Fruit fly (Drosophila melanogaster): Measurements from ENCODE around the gene CG1537.
A peak's percentile ranks its signal among the peaks of the same experiment; 100 is the strongest.

CG1537 gene

dm6 chrX:11108148-11108844 lies 45.3 kb upstream of the CG1537 start, which contains the start of gene Hsp60A (continued):
- TF ChIP-seq kni (GFP tag; optimal IDR thresholded peaks at IDR 0.05): no peak
- peak; percentile 42; the same call in 1 of the 3 replicates for TF ChIP-seq tgo (GFP tag; IDR thresholded peaks at IDR 0.05)
- no peak for TF ChIP-seq CG2199 (GFP tag; IDR thresholded peaks at IDR 0.05)
- no peak for TF ChIP-seq CG17912 (GFP tag; optimal IDR thresholded peaks at IDR 0.05)
- TF ChIP-seq trh (GFP tag; optimal IDR thresholded peaks at IDR 0.05): no peak
- TF ChIP-seq dimm (GFP tag; IDR thresholded peaks at IDR 0.05): no peak
- no peak for TF ChIP-seq gsb-n (tag; optimal IDR thresholded peaks at IDR 0.05)
- TF ChIP-seq H15 (GFP tag; IDR thresholded peaks at IDR 0.05): no peak
- no peak for TF ChIP-seq tio (GFP tag; optimal IDR thresholded peaks at IDR 0.05)
- peak; percentile 86 for TF ChIP-seq BEAF-32 (GFP tag; optimal IDR thresholded peaks at IDR 0.05)
- peak; percentile 87 for TF ChIP-seq HLH4C (GFP tag; IDR thresholded peaks at IDR 0.05; ENCODE audit: partially characterized antibody)
- peak; percentile 73 for TF ChIP-seq hbn (GFP tag; IDR thresholded peaks at IDR 0.05; ENCODE audit: partially characterized antibody)
- TF ChIP-seq ATbp (GFP tag; optimal IDR thresholded peaks at IDR 0.05): peak; percentile 9
- no peak for TF ChIP-seq CG3407 (GFP tag; optimal IDR thresholded peaks at IDR 0.05)
- peak; percentile 13 for TF ChIP-seq Elba2 (GFP tag; optimal IDR thresholded peaks at IDR 0.05)
- no peak for TF ChIP-seq CG8765 (GFP tag; IDR thresholded peaks at IDR 0.05)
- TF ChIP-seq CG30020 (tag; optimal IDR thresholded peaks at IDR 0.05): peak; percentile 25
- peak; percentile 23 for TF ChIP-seq CG10654 (GFP tag; optimal IDR thresholded peaks at IDR 0.05)
- no peak for TF ChIP-seq grn (GFP tag; optimal IDR thresholded peaks at IDR 0.05)
- no peak for TF ChIP-seq NC2α (GFP tag; optimal IDR thresholded peaks at IDR 0.05)
- TF ChIP-seq CG11504 (tag; optimal IDR thresholded peaks at IDR 0.05): peak; percentile 62
- peak; percentile 51 for TF ChIP-seq CG31441 (GFP tag; IDR thresholded peaks at IDR 0.05)
- TF ChIP-seq dpn (GFP tag; optimal IDR thresholded peaks at IDR 0.05): peak; percentile 42 to 48
- no peak for TF ChIP-seq Stat92E (GFP tag; optimal IDR thresholded peaks at IDR 0.05)
- no peak for TF ChIP-seq CG7745 (tag; optimal IDR thresholded peaks at IDR 0.05)
- TF ChIP-seq fru (optimal IDR thresholded peaks at IDR 0.05): no peak
- no peak for TF ChIP-seq gcm2 (GFP tag; optimal IDR thresholded peaks at IDR 0.05)
- no peak for TF ChIP-seq CG2875 (GFP tag; optimal IDR thresholded peaks at IDR 0.05)
- no peak for TF ChIP-seq CG12071 (GFP tag; optimal IDR thresholded peaks at IDR 0.05)
- TF ChIP-seq fd3F (GFP tag; optimal IDR thresholded peaks at IDR 0.05): no peak
- TF ChIP-seq ab (GFP tag; optimal IDR thresholded peaks at IDR 0.05): no peak
- TF ChIP-seq oc (tag; optimal IDR thresholded peaks at IDR 0.05): no peak
- TF ChIP-seq CG11398 (GFP tag; optimal IDR thresholded peaks at IDR 0.05): no peak
- no peak; the same call in 2 of the 3 replicates for TF ChIP-seq zfh1 (GFP tag; IDR thresholded peaks at IDR 0.05)
- TF ChIP-seq zfh2 (GFP tag; optimal IDR thresholded peaks at IDR 0.05): no peak
- TF ChIP-seq CG6854 (GFP tag; optimal IDR thresholded peaks at IDR 0.05): no peak
- TF ChIP-seq slp2 (GFP tag; optimal IDR thresholded peaks at IDR 0.05): no peak
- TF ChIP-seq CG7928 (GFP tag; optimal IDR thresholded peaks at IDR 0.05): no peak
- TF ChIP-seq eyg (GFP tag; optimal IDR thresholded peaks at IDR 0.05): no peak
- no peak for TF ChIP-seq klu (GFP tag; IDR thresholded peaks at IDR 0.05)
- no peak for TF ChIP-seq CG4404 (GFP tag; IDR thresholded peaks at IDR 0.05)
- TF ChIP-seq HmgD (GFP tag; optimal IDR thresholded peaks at IDR 0.05): no peak
- TF ChIP-seq ERR (GFP tag; optimal IDR thresholded peaks at IDR 0.05): no peak
- TF ChIP-seq MBD-R2 (GFP tag; IDR thresholded peaks at IDR 0.05): peak; percentile 41
- TF ChIP-seq CG6689 (GFP tag; IDR thresholded peaks at IDR 0.05): peak; percentile 26; the same call in 1 of the 2 replicates
- peak; percentile 35; the same call in 1 of the 2 replicates for TF ChIP-seq al (GFP tag; IDR thresholded peaks at IDR 0.05)
- TF ChIP-seq gro (GFP tag; optimal IDR thresholded peaks at IDR 0.05): no peak
- no peak for TF ChIP-seq fd102C (GFP tag; optimal IDR thresholded peaks at IDR 0.05)
- 0 out of 2 replicates have a peak, but pooled peaks have one; percentile 8 for TF ChIP-seq H2.0 (GFP tag; IDR thresholded peaks at IDR 0.05)
- TF ChIP-seq CG4854 (GFP tag; optimal IDR thresholded peaks at IDR 0.05): peak; percentile 8
- no peak for TF ChIP-seq sim (GFP tag; IDR thresholded peaks at IDR 0.05)
